Worm (Caenorhabditis elegans): Measurements from ENCODE around the gene F57A8.7.

F57A8.7 gene

DNA sequence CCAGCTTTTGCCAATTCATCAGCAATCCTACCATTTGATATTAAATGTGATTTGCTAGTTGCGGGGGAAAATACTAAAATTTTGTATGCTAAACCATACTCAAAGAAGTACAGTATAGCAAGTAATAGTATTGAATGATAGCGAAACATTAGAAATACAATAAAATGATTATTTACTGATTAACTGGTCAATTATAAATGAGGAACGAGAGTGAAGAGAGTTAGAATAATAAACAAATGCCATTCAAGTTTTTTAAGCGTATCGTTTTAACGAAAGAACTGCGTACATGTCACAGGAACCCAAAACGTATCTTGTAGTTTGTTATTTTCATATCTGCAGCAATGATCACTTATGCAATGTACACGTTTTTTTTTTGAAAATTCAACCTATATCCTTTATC is 22.9 kb downstream of the F57A8.7 start, which contains the start of gene ugt-47:
TSS of gene ugt-47 (minus strand) at position 169 of the 400 bp plus-strand sequence.
- TF ChIP-seq cnd-1 (tag; optimal IDR thresholded peaks at IDR 0.05) (no peak), zip-8 (tag; optimal IDR thresholded peaks at IDR 0.05) (no peak), blmp-1 (tag; optimal IDR thresholded peaks at IDR 0.05) (no peak), nhr-12 (tag; optimal IDR thresholded peaks at IDR 0.05) (no peak), mls-2 (tag; optimal IDR thresholded peaks at IDR 0.05) (no peak), sptf-1 (tag; optimal IDR thresholded peaks at IDR 0.05) (no peak), pha-4 (tag; optimal IDR thresholded peaks at IDR 0.05) (no peak), lin-32 (GFP tag; optimal IDR thresholded peaks at IDR 0.05) (no peak), elt-1 (tag; optimal IDR thresholded peaks at IDR 0.05; ENCODE audit: borderline replicate concordance, insufficient read depth) (no peak), ztf-11 (tag; optimal IDR thresholded peaks at IDR 0.05) (no peak), nhr-237 (tag; optimal IDR thresholded peaks at IDR 0.05) (no peak), unc-62 (GFP tag; optimal IDR thresholded peaks at IDR 0.05) (no peak), sem-2 (GFP tag; optimal IDR thresholded peaks at IDR 0.05) (no peak), elt-3 (tag; optimal IDR thresholded peaks at IDR 0.05) (no peak), lsy-2 (tag; optimal IDR thresholded peaks at IDR 0.05) (no peak), snpc-4 (tag; optimal IDR thresholded peaks at IDR 0.05) (no peak), lin-13 (tag; optimal IDR thresholded peaks at IDR 0.05) (no peak), hlh-1 (tag; optimal IDR thresholded peaks at IDR 0.05) (no peak)

DNA sequence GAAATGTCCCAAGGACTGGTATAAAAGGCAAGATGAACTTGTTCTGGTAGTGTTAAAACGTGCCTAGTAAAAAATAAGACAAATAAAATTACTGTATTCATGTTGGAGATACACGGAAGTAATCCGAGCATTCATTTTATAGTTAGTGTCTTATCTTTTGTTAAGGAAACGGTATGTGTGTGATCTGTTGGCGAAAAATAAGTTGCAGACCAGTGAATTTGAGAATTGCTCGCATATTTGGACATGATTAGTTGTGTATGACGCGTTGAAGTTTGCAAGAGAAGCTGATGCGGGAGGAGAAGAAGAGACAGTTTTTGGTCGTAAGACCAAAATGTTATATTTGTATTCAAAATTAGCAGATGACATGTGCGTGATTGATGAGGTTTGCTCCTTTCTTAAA is 26.4 kb downstream of the F57A8.7 start, which contains the start of gene C08B6.14:
TSS of gene C08B6.14 (minus strand) at position 101 of the 400 bp plus-strand sequence.
- TF ChIP-seq cnd-1 (tag; optimal IDR thresholded peaks at IDR 0.05) (no peak), M03D4.4 (tag; optimal IDR thresholded peaks at IDR 0.05) (no peak)

DNA sequence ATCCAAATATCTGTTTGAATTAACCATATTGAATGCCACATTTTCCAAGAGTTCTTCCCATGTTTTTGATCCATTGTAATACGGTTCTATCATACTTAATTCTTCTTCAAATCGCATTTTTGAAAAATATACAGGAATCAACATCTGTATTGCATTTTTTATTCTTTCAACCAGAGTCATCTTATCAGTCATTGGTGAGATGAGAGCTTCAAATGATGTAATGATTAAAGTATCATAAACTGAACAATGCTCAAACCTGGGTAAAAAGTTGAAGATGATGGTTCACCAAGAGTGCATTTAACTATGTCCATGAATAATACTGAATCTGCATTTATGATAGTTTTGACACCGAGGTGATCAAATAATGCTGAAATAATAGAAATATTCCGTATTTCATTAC is 28.3 kb downstream of the F57A8.7 start:
- no peak for TF ChIP-seq mep-1 (tag; optimal IDR thresholded peaks at IDR 0.05)
- no peak for TF ChIP-seq hlh-1 (tag; optimal IDR thresholded peaks at IDR 0.05)
- TF ChIP-seq zip-8 (tag; optimal IDR thresholded peaks at IDR 0.05) = no peak
- no peak for TF ChIP-seq cnd-1 (tag; optimal IDR thresholded peaks at IDR 0.05)
- TF ChIP-seq ceh-43 (GFP tag; optimal IDR thresholded peaks at IDR 0.05) = no peak

DNA sequence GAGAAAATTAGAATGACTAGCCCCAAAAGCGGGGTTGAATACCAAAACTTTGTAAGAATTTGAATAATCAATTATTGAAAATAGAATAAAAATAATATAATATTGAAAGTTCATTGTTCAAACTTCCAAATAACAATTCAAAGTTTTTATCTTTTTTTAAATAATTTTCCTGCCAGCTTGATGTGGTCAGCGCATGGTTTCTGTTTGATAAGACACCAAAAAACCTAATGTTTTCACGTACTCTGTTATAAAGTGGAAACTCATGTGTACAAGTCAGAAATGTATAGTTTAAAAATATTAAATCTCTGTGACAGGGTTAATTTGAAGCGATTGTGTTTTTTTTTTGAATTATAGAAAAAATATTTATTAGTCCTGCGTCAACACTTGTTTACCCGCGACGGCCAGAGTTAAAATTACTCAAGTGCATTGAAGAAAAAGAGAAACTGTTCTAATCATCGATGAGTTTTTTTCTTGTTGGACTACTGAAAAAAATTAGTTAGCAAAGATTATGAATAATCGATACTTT is 29.3 kb downstream of the F57A8.7 start, which contains the start of gene ugt-17:
TSS of gene ugt-17 (minus strand) at position 180 of the 526 bp plus-strand sequence.
- TF ChIP-seq M03D4.4 (tag; optimal IDR thresholded peaks at IDR 0.05) = no peak

DNA sequence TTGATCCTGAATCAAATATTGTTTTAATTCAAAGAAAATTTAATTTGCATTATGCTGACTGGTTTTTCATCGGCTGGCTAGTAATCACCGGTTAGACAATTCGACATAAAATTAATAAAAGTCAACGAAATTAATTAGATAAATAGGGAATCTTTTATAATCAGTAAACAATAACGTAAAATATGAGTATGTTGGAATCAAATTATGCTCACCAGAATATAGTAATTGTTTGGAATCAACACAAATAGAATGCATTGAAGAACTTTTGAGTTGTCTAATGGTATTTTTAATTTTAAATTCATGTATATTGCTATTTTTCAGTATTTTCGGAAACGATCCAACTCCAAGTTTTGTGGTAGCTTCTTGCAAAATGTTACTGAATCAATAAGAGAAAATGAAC is 29.9 kb downstream of the F57A8.7 start, which contains the start of gene C08B6.2:
TSS of gene C08B6.2 (plus strand) at position 301 of the 400 bp plus-strand sequence.
- TF ChIP-seq lin-13 (tag; optimal IDR thresholded peaks at IDR 0.05) = no peak
- TF ChIP-seq ceh-83 (GFP tag; optimal IDR thresholded peaks at IDR 0.05) = no peak
- no peak for TF ChIP-seq elt-1 (tag; optimal IDR thresholded peaks at IDR 0.05; ENCODE audit: borderline replicate concordance, insufficient read depth)
- no peak for TF ChIP-seq cnd-1 (tag; optimal IDR thresholded peaks at IDR 0.05)
- no peak for TF ChIP-seq hlh-1 (tag; optimal IDR thresholded peaks at IDR 0.05)
- TF ChIP-seq drap-1 (GFP tag; optimal IDR thresholded peaks at IDR 0.05) = no peak
- TF ChIP-seq M03D4.4 (tag; optimal IDR thresholded peaks at IDR 0.05) = no peak
- TF ChIP-seq ham-2 (GFP tag; optimal IDR thresholded peaks at IDR 0.05) = no peak
- no peak for TF ChIP-seq nhr-28 (tag; optimal IDR thresholded peaks at IDR 0.05)
- TF ChIP-seq sptf-1 (tag; optimal IDR thresholded peaks at IDR 0.05) = no peak
- TF ChIP-seq zip-8 (tag; optimal IDR thresholded peaks at IDR 0.05) = no peak
- TF ChIP-seq unc-39 (tag; optimal IDR thresholded peaks at IDR 0.05) = no peak
- TF ChIP-seq ceh-43 (GFP tag; optimal IDR thresholded peaks at IDR 0.05) = no peak
- TF ChIP-seq unc-120 (tag; optimal IDR thresholded peaks at IDR 0.05; ENCODE audit: poor library complexity, severe bottlenecking) = no peak
- TF ChIP-seq unc-62 (GFP tag; optimal IDR thresholded peaks at IDR 0.05) = no peak
- no peak for TF ChIP-seq nhr-76 (tag; optimal IDR thresholded peaks at IDR 0.05)
- TF ChIP-seq lin-32 (GFP tag; optimal IDR thresholded peaks at IDR 0.05) = no peak
- no peak for TF ChIP-seq bed-3 (GFP tag; optimal IDR thresholded peaks at IDR 0.05)
- no peak for TF ChIP-seq sem-2 (GFP tag; optimal IDR thresholded peaks at IDR 0.05)

DNA sequence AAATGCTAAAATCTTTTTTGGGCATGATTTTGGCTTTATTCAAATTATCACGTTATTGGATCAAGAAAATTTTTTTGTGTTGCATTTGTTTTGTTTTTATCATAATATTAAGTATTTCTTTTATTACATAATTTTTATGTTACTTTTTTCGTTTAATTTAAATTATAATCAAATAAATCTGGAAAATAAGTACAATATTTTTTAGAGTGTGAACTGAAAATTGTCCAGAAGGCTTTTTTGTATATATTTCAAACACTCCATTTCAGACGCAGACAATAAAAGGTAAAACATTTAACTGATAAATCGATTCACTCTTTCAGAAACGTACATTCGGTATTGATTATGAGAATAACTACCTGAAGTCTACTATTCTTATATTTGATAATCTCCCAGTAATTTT is 31.8 kb downstream of the F57A8.7 start, which contains the start of gene C08B6.11:
TSS of gene C08B6.11 (plus strand) at position 301 of the 400 bp plus-strand sequence.
- TF ChIP-seq sem-2 (GFP tag; optimal IDR thresholded peaks at IDR 0.05) (no peak), sptf-1 (tag; optimal IDR thresholded peaks at IDR 0.05) (no peak), nhr-2 (tag; optimal IDR thresholded peaks at IDR 0.05) (no peak), unc-62 (GFP tag; optimal IDR thresholded peaks at IDR 0.05) (no peak), mep-1 (tag; optimal IDR thresholded peaks at IDR 0.05) (no peak), elt-3 (tag; optimal IDR thresholded peaks at IDR 0.05) (no peak), unc-39 (tag; optimal IDR thresholded peaks at IDR 0.05) (no peak), lin-32 (GFP tag; optimal IDR thresholded peaks at IDR 0.05) (no peak), ceh-39 (tag; optimal IDR thresholded peaks at IDR 0.05) (no peak), ham-2 (GFP tag; optimal IDR thresholded peaks at IDR 0.05) (no peak), unc-120 (tag; optimal IDR thresholded peaks at IDR 0.05; ENCODE audit: poor library complexity, severe bottlenecking) (no peak), drap-1 (GFP tag; optimal IDR thresholded peaks at IDR 0.05) (no peak), zip-8 (tag; optimal IDR thresholded peaks at IDR 0.05) (no peak), ceh-83 (GFP tag; optimal IDR thresholded peaks at IDR 0.05) (no peak), nhr-28 (tag; optimal IDR thresholded peaks at IDR 0.05) (no peak), bed-3 (GFP tag; optimal IDR thresholded peaks at IDR 0.05) (no peak), mls-2 (tag; optimal IDR thresholded peaks at IDR 0.05) (no peak), lsy-2 (tag; optimal IDR thresholded peaks at IDR 0.05) (no peak), elt-1 (tag; optimal IDR thresholded peaks at IDR 0.05; ENCODE audit: borderline replicate concordance, insufficient read depth) (no peak), mab-5 (tag; optimal IDR thresholded peaks at IDR 0.05) (no peak)

Measured in whole organism, mixed stage, embryonic.